Fruit fly (Drosophila melanogaster) whole organism, wandering third instar larva: ENCODE data around the gene EndoU.
A peak's percentile ranks its signal among the peaks of the same experiment; 100 is the strongest.
"Not testable (repeated sequence)": the region's sequence is repeated elsewhere in the genome, so short reads cannot be mapped to it uniquely, and the experiment has no call there.

Source experiments
- Abd-B ChIP-seq: fragments of >200 bp; optimal IDR thresholded peaks from 2 replicates; lab custom pipeline; 2017; ENCODE audit warnings: missing biosample characterization, missing genetic modification characterization
- CG9705 ChIP-seq: fragments of 200-800 bp; sonication (Bioruptor generic); optimal IDR thresholded peaks from 2 replicates; lab custom pipeline; 2018; ENCODE audit warnings: missing biosample characterization, mild to moderate bottlenecking, missing genetic modification characterization
- Dif ChIP-seq: fragments of 200-275, 200-300 bp; sonication (Bioruptor generic); optimal IDR thresholded peaks from 2 replicates; lab custom pipeline; 2018; ENCODE audit warnings: missing biosample characterization, missing genetic modification characterization; ENCODE audit not compliant: partially characterized antibody
- GATAd ChIP-seq: sonication (Bioruptor generic); optimal IDR thresholded peaks from 2 replicates; lab custom pipeline; 2016; ENCODE audit warnings: missing biosample characterization, missing genetic modification characterization
- HLH106 ChIP-seq: fragments of 200-800 bp; optimal IDR thresholded peaks from 3 replicates; lab custom pipeline; 2019; ENCODE audit warnings: missing biosample characterization, mild to moderate bottlenecking, missing genetic modification characterization, moderate library complexity
- Hnf4 ChIP-seq: fragments of 200-800 bp; sonication (Bioruptor generic); optimal IDR thresholded peaks from 2 replicates; lab custom pipeline; 2016; ENCODE audit warnings: missing biosample characterization, mild to moderate bottlenecking, missing genetic modification characterization
- Hr78 ChIP-seq: fragments of >200 bp; optimal IDR thresholded peaks from 2 replicates; lab custom pipeline; 2017; ENCODE audit warnings: missing biosample characterization, missing genetic modification characterization
- Hr83 ChIP-seq: fragments of 200-300 bp; sonication (Bioruptor generic); optimal IDR thresholded peaks from 2 replicates; lab custom pipeline; 2016; ENCODE audit warnings: missing biosample characterization, mild to moderate bottlenecking, missing genetic modification characterization, moderate library complexity; ENCODE audit not compliant: poor library complexity, severe bottlenecking
- Jra ChIP-seq: sonication (Bioruptor generic); optimal IDR thresholded peaks from 2 replicates; lab custom pipeline; 2016; ENCODE audit warnings: missing biosample characterization, missing genetic modification characterization
- Myc ChIP-seq: fragments of >200 bp; optimal IDR thresholded peaks from 2 replicates; lab custom pipeline; 2017
- N ChIP-seq: fragments of >200 bp; optimal IDR thresholded peaks from 2 replicates; lab custom pipeline; 2018; ENCODE audit warnings: missing biosample characterization, missing external identifiers, missing genetic modification characterization
- OdsH ChIP-seq: fragments of 200-800 bp; sonication (Bioruptor generic); optimal IDR thresholded peaks from 2 replicates; lab custom pipeline; 2016; ENCODE audit warnings: missing biosample characterization, mild to moderate bottlenecking, missing genetic modification characterization
- Rel ChIP-seq, 2 experiments: fragments of 200-800 bp; sonication (Bioruptor generic) in 1 of 2; optimal IDR thresholded peaks; 2 replicates in 1 of 2; 3 replicates in 1 of 2; lab custom pipeline; 2016 to 2019; ENCODE audit warnings: mild to moderate bottlenecking in 2 of 2, missing biosample characterization in 2 of 2, missing genetic modification characterization in 2 of 2, moderate library complexity in 1 of 2
- Sp1 ChIP-seq: fragments of 200-800 bp; sonication (Bioruptor generic); optimal IDR thresholded peaks from 3 replicates; lab custom pipeline; 2019; ENCODE audit warnings: missing biosample characterization, mild to moderate bottlenecking, missing genetic modification characterization, moderate library complexity
- Vsx2 ChIP-seq: fragments of 200-300, 225-300 bp; sonication (Bioruptor generic); optimal IDR thresholded peaks from 2 replicates; lab custom pipeline; 2018; ENCODE audit warnings: missing biosample characterization, missing genetic modification characterization; ENCODE audit not compliant: partially characterized antibody
- br ChIP-seq: fragments of 200-800 bp; sonication (Bioruptor generic); optimal IDR thresholded peaks from 2 replicates; lab custom pipeline; 2016; ENCODE audit warnings: missing biosample characterization, missing genetic modification characterization
- brk ChIP-seq: fragments of 200-800 bp; sonication (Bioruptor generic); optimal IDR thresholded peaks from 2 replicates; lab custom pipeline; 2016; ENCODE audit warnings: missing biosample characterization, mild to moderate bottlenecking, missing genetic modification characterization
- dl ChIP-seq, 2 experiments: fragments of 175-275, 200-275 bp in 1 of 2; fragments of 200-275 bp in 1 of 2; sonication (Bioruptor generic); optimal IDR thresholded peaks; lab custom pipeline; 2018; ENCODE audit warnings: mild to moderate bottlenecking in 2 of 2, missing biosample characterization in 2 of 2, missing genetic modification characterization in 2 of 2, moderate library complexity in 2 of 2; ENCODE audit not compliant: partially characterized antibody in 2 of 2, insufficient read depth in 1 of 2
- dmrt93B ChIP-seq: fragments of 200-800 bp; sonication (Bioruptor generic); optimal IDR thresholded peaks from 2 replicates; lab custom pipeline; 2018; ENCODE audit warnings: missing biosample characterization, mild to moderate bottlenecking, missing genetic modification characterization
- ey ChIP-seq: fragments of 200-800 bp; sonication (Bioruptor generic); optimal IDR thresholded peaks from 2 replicates; lab custom pipeline; 2016; ENCODE audit warnings: missing biosample characterization, missing genetic modification characterization
- foxo ChIP-seq, 2 experiments: fragments of 200-800 bp; sonication (Bioruptor generic); optimal IDR thresholded peaks; 2 replicates in 1 of 2; 3 replicates in 1 of 2; lab custom pipeline; 2016 to 2017; ENCODE audit warnings: missing biosample characterization in 2 of 2, missing genetic modification characterization in 2 of 2
- fru ChIP-seq: fragments of 200-800 bp; sonication (Bioruptor generic); optimal IDR thresholded peaks from 3 replicates; lab custom pipeline; 2016; ENCODE audit warnings: missing biosample characterization, mild to moderate bottlenecking, missing genetic modification characterization
- h ChIP-seq: fragments of 200-800 bp; sonication (Bioruptor generic); optimal IDR thresholded peaks from 3 replicates; lab custom pipeline; 2016; ENCODE audit warnings: missing biosample characterization, mild to moderate bottlenecking, missing genetic modification characterization
- jim ChIP-seq: fragments of 175-275, 200-325 bp; sonication (Bioruptor generic); optimal IDR thresholded peaks from 2 replicates; lab custom pipeline; 2016; ENCODE audit warnings: missing biosample characterization, mild to moderate bottlenecking, missing genetic modification characterization
- lola ChIP-seq: fragments of >200 bp; optimal IDR thresholded peaks from 2 replicates; lab custom pipeline; 2017; ENCODE audit warnings: missing biosample characterization, missing genetic modification characterization
- pan ChIP-seq: fragments of >200 bp; optimal IDR thresholded peaks from 2 replicates; lab custom pipeline; 2017
- rgr ChIP-seq: fragments of 200-800 bp; sonication (Bioruptor generic); optimal IDR thresholded peaks from 3 replicates; lab custom pipeline; 2016; ENCODE audit warnings: missing biosample characterization, mild to moderate bottlenecking, missing genetic modification characterization
- sage ChIP-seq: fragments of 200-800 bp; sonication (Bioruptor generic); optimal IDR thresholded peaks from 2 replicates; lab custom pipeline; 2016; ENCODE audit warnings: missing biosample characterization, mild to moderate bottlenecking, missing genetic modification characterization
- tai ChIP-seq: sonication (Bioruptor generic); optimal IDR thresholded peaks from 2 replicates; lab custom pipeline; 2016; ENCODE audit warnings: missing biosample characterization, missing genetic modification characterization
- woc ChIP-seq: sonication (Bioruptor generic); optimal IDR thresholded peaks from 2 replicates; lab custom pipeline; 2016; ENCODE audit warnings: missing biosample characterization, mild to moderate bottlenecking, missing genetic modification characterization

The EndoU gene

DNA sequence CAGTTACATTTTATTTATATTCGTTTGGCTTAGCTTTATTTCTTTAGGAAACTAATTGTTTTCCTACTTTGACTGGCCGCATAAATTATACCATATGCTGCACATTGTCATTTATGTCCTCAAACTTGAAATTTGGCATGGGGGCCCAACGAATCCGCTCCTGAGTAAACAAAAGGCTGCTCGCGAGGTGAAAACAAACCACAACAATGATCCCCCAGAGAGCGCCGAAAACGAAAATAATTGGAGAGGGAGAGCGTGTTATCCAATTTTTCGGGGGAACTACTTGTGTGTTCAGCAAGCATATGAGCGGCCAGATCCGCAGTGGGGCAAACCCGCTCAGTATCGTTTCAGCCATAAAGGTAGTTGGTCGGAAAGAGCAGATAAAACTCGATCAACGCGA lies at the start of gene EndoU:
EndoU (plus strand) TSS at position 301 of the 400 bp plus-strand sequence.
- not testable (repeated sequence) for TF ChIP-seq tai (GFP tag; lab: Kevin White, UChicago); CG9705 (GFP tag; lab: Kevin White, UChicago); h

DNA sequence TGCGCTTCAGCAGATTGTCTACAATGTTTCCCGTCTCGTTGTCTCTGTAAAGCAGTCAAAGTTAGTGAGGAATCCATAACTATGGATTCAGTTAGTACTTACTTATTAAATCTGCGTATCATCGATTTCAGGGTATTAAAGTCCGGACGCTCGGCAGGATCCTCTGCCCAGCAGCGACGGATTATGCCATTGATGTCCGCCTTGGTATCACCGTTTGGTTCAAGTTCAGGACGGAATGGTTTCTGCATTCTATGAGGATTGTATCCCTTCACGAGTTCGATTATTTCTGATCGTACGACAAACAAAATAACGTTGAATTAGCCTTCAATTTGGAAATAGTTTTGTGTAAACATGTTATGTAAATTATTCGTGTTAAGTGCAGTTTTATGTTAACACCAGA lies 48.3 kb upstream of the EndoU start, which contains the start of gene CG9632:
CG9632 (plus strand) TSS at position 301 of the 400 bp plus-strand sequence.
- TF ChIP-seq Hr78 (GFP tag; lab: Kevin White, UChicago): no peak
- TF ChIP-seq dl (GFP tag; optimal IDR thresholded peaks at IDR 0.05; lab: Kevin White, UChicago; ENCODE audit: insufficient read depth in 1 of 2, partially characterized antibody in 2 of 2): no peak
- TF ChIP-seq Dif: no peak
- no peak for TF ChIP-seq Jra (GFP tag; lab: Kevin White, UChicago)
- no peak for TF ChIP-seq br (GFP tag; lab: Kevin White, UChicago)
- TF ChIP-seq Hr83 (GFP tag; lab: Kevin White, UChicago): no peak
- TF ChIP-seq Hnf4 (GFP tag; lab: Kevin White, UChicago): no peak
- no peak for TF ChIP-seq foxo (GFP tag; optimal IDR thresholded peaks at IDR 0.05; lab: Kevin White, UChicago)
- TF ChIP-seq Myc (lab: Kevin White, UChicago): no peak
- TF ChIP-seq fru (GFP tag; lab: Kevin White, UChicago): no peak
- TF ChIP-seq sage (GFP tag; lab: Kevin White, UChicago): no peak
- TF ChIP-seq Sp1: no peak
- TF ChIP-seq rgr: no peak
- no peak for TF ChIP-seq N (GFP tag; lab: Kevin White, UChicago)
- no peak for TF ChIP-seq Rel (GFP tag; optimal IDR thresholded peaks at IDR 0.05; lab: Kevin White, UChicago)
- no peak for TF ChIP-seq Rel (tag; optimal IDR thresholded peaks at IDR 0.05; lab: Kevin White, UChicago)
- TF ChIP-seq jim (GFP tag; lab: Kevin White, UChicago): no peak
- no peak for TF ChIP-seq lola (GFP tag; lab: Kevin White, UChicago)
- TF ChIP-seq pan (lab: Kevin White, UChicago): no peak
- TF ChIP-seq Vsx2 (GFP tag; lab: Kevin White, UChicago): no peak
- no peak for TF ChIP-seq HLH106
- TF ChIP-seq, all 38 proteins: peak for 0

DNA sequence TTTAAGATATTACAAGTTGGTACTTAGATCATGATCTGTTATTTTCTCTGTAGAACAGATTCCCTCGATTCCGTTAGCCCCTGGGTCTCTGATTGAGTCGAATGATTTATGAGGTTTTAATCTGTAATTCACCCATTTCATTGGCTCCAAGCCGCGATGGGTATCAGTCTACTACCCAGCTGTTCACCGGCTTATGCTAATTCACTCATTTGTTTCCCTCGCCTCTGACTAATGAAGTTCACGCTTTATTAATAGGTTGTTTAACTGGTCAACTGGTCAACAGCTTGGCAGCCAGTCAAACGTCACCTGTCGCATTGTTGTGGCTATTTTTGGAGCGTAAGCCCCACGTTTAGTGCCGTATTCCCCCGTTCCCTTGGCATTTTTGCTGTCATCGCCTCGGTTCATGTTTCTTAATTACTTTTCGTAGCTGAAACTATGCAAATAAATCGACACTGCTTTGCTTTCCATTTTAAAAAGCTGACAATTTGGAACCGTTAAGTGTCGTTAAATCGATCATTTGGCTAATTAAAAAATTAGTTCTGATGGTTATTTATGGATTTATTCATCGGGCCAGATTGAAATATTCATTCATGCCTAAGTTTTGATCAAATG lies 35.3 kb upstream of the EndoU start:
- no peak for TF ChIP-seq dmrt93B (GFP tag; lab: Kevin White, UChicago)
- TF ChIP-seq Jra (GFP tag; lab: Kevin White, UChicago): no peak
- TF ChIP-seq GATAd (GFP tag; lab: Kevin White, UChicago): no peak
- no peak for TF ChIP-seq fru (GFP tag; lab: Kevin White, UChicago)

- TF ChIP-seq h (peak; percentile 2), fru (GFP tag; lab: Kevin White, UChicago) (no peak)
Measured at dm6 chr3R:15875611-15876010, 32.6 kb upstream of the EndoU start, which contains the start of gene CG31183. TSS of gene CG31183 (minus strand) at chr3R:15875939.

dm6 chr3R:15891188-15891820 lies 16.9 kb upstream of the EndoU start:
- TF ChIP-seq tai (GFP tag; lab: Kevin White, UChicago) (no peak), Dif (no peak), ey (GFP tag; lab: Kevin White, UChicago) (no peak), Rel (GFP tag; optimal IDR thresholded peaks at IDR 0.05; lab: Kevin White, UChicago) (no peak), Rel (tag; optimal IDR thresholded peaks at IDR 0.05; lab: Kevin White, UChicago) (no peak), Sp1 (no peak), OdsH (GFP tag; lab: Kevin White, UChicago) (no peak), woc (no peak), rgr (no peak), Myc (lab: Kevin White, UChicago) (no peak), pan (lab: Kevin White, UChicago) (no peak), dl (GFP tag; optimal IDR thresholded peaks at IDR 0.05; lab: Kevin White, UChicago; ENCODE audit: insufficient read depth in 1 of 2, partially characterized antibody in 2 of 2) (no peak), h (no peak), sage (GFP tag; lab: Kevin White, UChicago) (no peak), brk (GFP tag; lab: Kevin White, UChicago) (no peak), Abd-B (no peak)
